Worm (Caenorhabditis elegans) whole organism, midembryonic: Measurements from ENCODE around the gene sru-4.

ENCODE experiments used
- T22C8.4 ChIP-seq: fragments of 200-800 bp; sonication (Bioruptor generic); IDR thresholded peaks from 2 replicates; pipeline ENCODE4 v1.3.6; 2022; ENCODE audit warnings: missing genetic modification characterization, missing compliant biosample characterization
- cog-1 ChIP-seq: sonication (generic microtip); optimal IDR thresholded peaks from 2 replicates; lab custom pipeline; 2016; ENCODE audit warnings: missing genetic modification characterization, missing compliant biosample characterization
- flt-1 ChIP-seq: fragments of 200-800 bp; sonication (Bioruptor generic); IDR thresholded peaks from 2 replicates; pipeline ENCODE4 v1.3.6; 2022; ENCODE audit warnings: missing genetic modification characterization, missing compliant biosample characterization
- klf-2 ChIP-seq: fragments of 200-800 bp; sonication (Bioruptor generic); conservative IDR thresholded peaks from 2 replicates; pipeline ENCODE4 v1.3.6; 2022; ENCODE audit warnings: missing genetic modification reagents, missing genetic modification characterization, missing compliant biosample characterization
- med-1 ChIP-seq: sonication (generic microtip); optimal IDR thresholded peaks from 2 replicates; lab custom pipeline; 2017; ENCODE audit warnings: missing genetic modification characterization, mild to moderate bottlenecking, missing compliant biosample characterization, antibody characterized with exemption, missing genetic modification reagents; ENCODE audit not compliant: insufficient read depth
- ref-1 ChIP-seq: fragments of 200-800 bp; sonication (Bioruptor generic); conservative IDR thresholded peaks from 2 replicates; pipeline ENCODE4 v1.3.6; 2022; ENCODE audit warnings: missing genetic modification reagents, missing genetic modification characterization, missing compliant biosample characterization
- tab-1 ChIP-seq: fragments of 200-800 bp; sonication (Bioruptor generic); IDR thresholded peaks from 2 replicates; pipeline ENCODE4 v1.3.6; 2022; ENCODE audit warnings: missing genetic modification characterization, missing compliant biosample characterization
- ztf-23 ChIP-seq: fragments of 200-800 bp; sonication (Bioruptor generic); IDR thresholded peaks from 2 replicates; pipeline ENCODE4 v1.3.6; 2022; ENCODE audit warnings: missing genetic modification reagents, missing genetic modification characterization, missing compliant biosample characterization
- ztf-29 ChIP-seq: fragments of 200-800 bp; sonication (Bioruptor generic); IDR thresholded peaks from 2 replicates; pipeline ENCODE4 v1.3.6; 2022; ENCODE audit warnings: missing genetic modification reagents, missing genetic modification characterization, missing compliant biosample characterization

The sru-4 gene

ce11 chrIV:9535105-9535504, 36.9 kb downstream of the sru-4 start:
- no peak for TF ChIP-seq flt-1 (GFP tag; lab: Robert Waterston, UW)
- TF ChIP-seq tab-1 (GFP tag; lab: Robert Waterston, UW), result no peak
- TF ChIP-seq cog-1 (tag; lab: Kevin White, UChicago), result no peak

- TF ChIP-seq flt-1 (GFP tag; lab: Robert Waterston, UW) (no peak), ztf-23 (GFP tag; lab: Robert Waterston, UW) (no peak)
These were observed 37.9 kb downstream of the sru-4 start for ce11 chrIV:9536124-9536523.

- TF ChIP-seq cog-1 (tag; lab: Kevin White, UChicago), result no peak
- no peak for TF ChIP-seq flt-1 (GFP tag; lab: Robert Waterston, UW)
- no peak for TF ChIP-seq med-1 (GFP tag; lab: Kevin White, UChicago)
- no peak for TF ChIP-seq ztf-29 (GFP tag; lab: Robert Waterston, UW)
- no peak for TF ChIP-seq ref-1 (GFP tag; lab: Robert Waterston, UW)
- TF ChIP-seq T22C8.4, result no peak
- no peak for TF ChIP-seq ztf-23 (GFP tag; lab: Robert Waterston, UW)
- no peak for TF ChIP-seq tab-1 (GFP tag; lab: Robert Waterston, UW)
- no peak for TF ChIP-seq klf-2 (GFP tag; lab: Robert Waterston, UW)
These were observed 39.3 kb downstream of the sru-4 start for ce11 chrIV:9537500-9537899.

- TF ChIP-seq ztf-29 (GFP tag; lab: Robert Waterston, UW) (no peak), ztf-23 (GFP tag; lab: Robert Waterston, UW) (no peak), med-1 (GFP tag; lab: Kevin White, UChicago) (no peak), tab-1 (GFP tag; lab: Robert Waterston, UW) (no peak), ref-1 (GFP tag; lab: Robert Waterston, UW) (no peak), cog-1 (tag; lab: Kevin White, UChicago) (no peak)
These were observed 40.0 kb downstream of the sru-4 start for ce11 chrIV:9538214-9538613.

DNA sequence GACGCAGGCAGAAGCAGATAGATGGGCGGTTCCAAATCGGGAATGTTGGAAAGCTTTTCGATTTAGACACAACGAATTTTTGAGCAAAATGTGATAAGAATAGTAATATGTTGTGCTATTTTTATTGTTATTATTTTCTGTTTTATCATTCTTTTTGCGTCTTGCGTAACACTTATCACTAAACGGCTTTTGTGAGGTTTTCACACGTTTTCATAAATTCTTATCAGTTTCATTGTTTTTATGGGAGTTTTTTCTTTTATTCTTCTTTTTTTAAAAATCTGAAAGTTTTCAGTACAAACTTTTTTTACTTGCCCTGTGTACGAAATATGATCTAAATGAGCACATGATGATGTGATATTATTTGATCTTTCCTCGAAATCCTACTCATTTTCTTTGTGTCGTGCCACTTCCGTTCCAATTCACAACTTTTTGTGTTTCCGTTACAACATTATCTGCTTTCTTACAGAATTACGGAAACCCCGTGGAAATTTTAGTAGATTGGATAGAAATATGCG, 42.2 kb downstream of the sru-4 start, which contains the start of gene fbl-1:
Gene fbl-1, plus strand, starts transcription at position 465 of the 515 bp plus-strand sequence.
- TF ChIP-seq T22C8.4, result no peak
- TF ChIP-seq ztf-29 (GFP tag; lab: Robert Waterston, UW), result no peak
- TF ChIP-seq med-1 (GFP tag; lab: Kevin White, UChicago), result no peak
- TF ChIP-seq tab-1 (GFP tag; lab: Robert Waterston, UW), result no peak
- no peak for TF ChIP-seq cog-1 (tag; lab: Kevin White, UChicago)
- no peak for TF ChIP-seq ztf-23 (GFP tag; lab: Robert Waterston, UW)
- no peak for TF ChIP-seq ref-1 (GFP tag; lab: Robert Waterston, UW)
- no peak for TF ChIP-seq klf-2 (GFP tag; lab: Robert Waterston, UW)
- TF ChIP-seq flt-1 (GFP tag; lab: Robert Waterston, UW), result no peak

DNA sequence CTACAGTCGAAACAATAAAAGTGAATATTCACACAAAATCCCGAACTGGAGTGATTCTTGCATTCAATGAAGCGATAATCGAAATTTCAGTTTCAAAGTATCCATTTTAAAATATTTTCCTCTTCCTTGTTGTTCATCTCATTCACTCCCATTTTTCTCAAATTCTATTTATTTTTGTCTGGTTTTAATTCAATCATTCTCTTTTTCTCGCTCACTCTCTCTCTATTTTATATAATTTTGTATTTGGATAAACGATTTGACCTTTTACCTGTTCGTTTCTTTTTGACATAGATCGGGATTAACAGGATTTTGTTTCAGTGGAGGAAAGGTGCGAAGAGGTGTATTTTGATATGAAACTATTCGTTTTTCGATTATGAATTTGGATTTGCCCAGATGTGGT, 47.8 kb downstream of the sru-4 start, which contains the start of gene T05A1.5:
Gene T05A1.5, plus strand, starts transcription at position 301 of the 400 bp plus-strand sequence.
- TF ChIP-seq cog-1 (tag; lab: Kevin White, UChicago) (no peak), klf-2 (GFP tag; lab: Robert Waterston, UW) (no peak), ztf-29 (GFP tag; lab: Robert Waterston, UW) (no peak), ref-1 (GFP tag; lab: Robert Waterston, UW) (no peak), flt-1 (GFP tag; lab: Robert Waterston, UW) (no peak), ztf-23 (GFP tag; lab: Robert Waterston, UW) (no peak), T22C8.4 (no peak), tab-1 (GFP tag; lab: Robert Waterston, UW) (no peak), med-1 (GFP tag; lab: Kevin White, UChicago) (no peak)
